Fruit fly (Drosophila melanogaster): ENCODE data around the gene MED30.
A peak's percentile ranks its signal among the peaks of the same experiment; 100 is the strongest.

The MED30 gene

dm6 chr3L:611639-612611 is 42.0 kb downstream of the MED30 start (continued):
- TF ChIP-seq nerfin-1 (tag; optimal IDR thresholded peaks at IDR 0.05) (peak; percentile 33), CG8388 (GFP tag; optimal IDR thresholded peaks at IDR 0.05) (peak; percentile 16), Neu2 (GFP tag; optimal IDR thresholded peaks at IDR 0.05; ENCODE audit: borderline replicate concordance) (no peak), ranshi (GFP tag; IDR thresholded peaks at IDR 0.05) (peak; percentile 59), CG15073 (GFP tag; optimal IDR thresholded peaks at IDR 0.05) (no peak), ssp (GFP tag; IDR thresholded peaks at IDR 0.05) (peak; percentile 52), CG17328 (GFP tag; IDR thresholded peaks at IDR 0.05) (peak; percentile 74), nerfin-2 (GFP tag; IDR thresholded peaks at IDR 0.05; ENCODE audit: partially characterized antibody) (no peak), Atf-2 (GFP tag; optimal IDR thresholded peaks at IDR 0.05) (peak; percentile 16), exex (tag; optimal IDR thresholded peaks at IDR 0.05) (peak; percentile 17), CG10147 (GFP tag; optimal IDR thresholded peaks at IDR 0.05) (peak; percentile 54), Oaz (GFP tag; IDR thresholded peaks at IDR 0.05) (peak; percentile 58; the same call in 1 of the 2 replicates), Fer3 (tag; optimal IDR thresholded peaks at IDR 0.05) (peak; percentile 68), fd64A (GFP tag; optimal IDR thresholded peaks at IDR 0.05) (no peak), CG6854 (GFP tag; optimal IDR thresholded peaks at IDR 0.05) (peak; percentile 62), dmrt11E (tag; optimal IDR thresholded peaks at IDR 0.05) (peak; percentile 19), CG13296 (GFP tag; optimal IDR thresholded peaks at IDR 0.05) (peak; percentile 84), BEAF-32 (GFP tag; optimal IDR thresholded peaks at IDR 0.05) (no peak), Fer1 (GFP tag; optimal IDR thresholded peaks at IDR 0.05) (peak; percentile 74), ttk (GFP tag; IDR thresholded peaks at IDR 0.05) (peak; percentile 69), CG16815 (GFP tag; optimal IDR thresholded peaks at IDR 0.05) (peak; percentile 42), MBD-R2 (GFP tag; IDR thresholded peaks at IDR 0.05) (peak; percentile 59; the same call in 1 of the 2 replicates), z (GFP tag; IDR thresholded peaks at IDR 0.05) (no peak), Ets97D (GFP tag; optimal IDR thresholded peaks at IDR 0.05) (peak; percentile 91), CG10366 (GFP tag; IDR thresholded peaks at IDR 0.05) (peak; percentile 44), hkb (optimal IDR thresholded peaks at IDR 0.05) (no peak), hkb (GFP tag; IDR thresholded peaks at IDR 0.05) (peak; percentile 65), CG10321 (GFP tag; IDR thresholded peaks at IDR 0.05) (no peak; the same call in 1 of the 2 replicates), CG3726 (GFP tag; IDR thresholded peaks at IDR 0.05) (peak; percentile 67; the same call in 1 of the 3 replicates), dan (GFP tag; IDR thresholded peaks at IDR 0.05) (no peak), mirr (GFP tag; optimal IDR thresholded peaks at IDR 0.05) (peak; percentile 83), pnt (GFP tag; optimal IDR thresholded peaks at IDR 0.05) (no peak), az2 (GFP tag; optimal IDR thresholded peaks at IDR 0.05) (peak; percentile 44), CG2889 (GFP tag; IDR thresholded peaks at IDR 0.05) (peak; percentile 37; the same call in 1 of the 3 replicates), bsh (GFP tag; optimal IDR thresholded peaks at IDR 0.05) (peak; percentile 40 to 66), croc (GFP tag; conservative IDR thresholded peaks at IDR 0.05) (no peak), CG14050 (GFP tag; IDR thresholded peaks at IDR 0.05) (peak; percentile 76), bbx (GFP tag; IDR thresholded peaks at IDR 0.05; ENCODE audit: partially characterized antibody) (no peak), D19B (GFP tag; optimal IDR thresholded peaks at IDR 0.05) (peak; percentile 42), CG11560 (tag; IDR thresholded peaks at IDR 0.05) (peak; percentile 58; the same call in 1 of the 3 replicates), CG2199 (GFP tag; IDR thresholded peaks at IDR 0.05) (no peak), Poxn (GFP tag; IDR thresholded peaks at IDR 0.05) (0 out of 2 replicates have a peak, but pooled peaks have one; percentile 36), lab (GFP tag; optimal IDR thresholded peaks at IDR 0.05) (peak; percentile 89), CG9437 (GFP tag; optimal IDR thresholded peaks at IDR 0.05) (peak; percentile 35), CG14441 (GFP tag; IDR thresholded peaks at IDR 0.05) (peak; percentile 81), ci (GFP tag; IDR thresholded peaks at IDR 0.05) (peak; percentile 90), CG15479 (GFP tag; optimal IDR thresholded peaks at IDR 0.05) (peak; percentile 38), CG8944 (GFP tag; optimal IDR thresholded peaks at IDR 0.05) (peak; percentile 64)

Data from whole organism, embryonic.